Worm (Caenorhabditis elegans) whole organism, L2 larva: Measurements from ENCODE around the gene F52G3.5.

Source experiments
- F13H6.1 ChIP-seq: sonication (generic microtip); optimal IDR thresholded peaks from 2 replicates; lab custom pipeline; 2016; ENCODE audit warnings: missing genetic modification characterization, missing compliant biosample characterization
- ama-1 ChIP-seq: fragments of 150-350 bp; optimal IDR thresholded peaks from 2 replicates; lab custom pipeline; 2018; ENCODE audit warnings: inconsistent platforms
- blmp-1 ChIP-seq: sonication (generic microtip); optimal IDR thresholded peaks from 2 replicates; lab custom pipeline; 2017; ENCODE audit warnings: missing genetic modification characterization, mild to moderate bottlenecking, missing compliant biosample characterization, antibody characterized with exemption, moderate library complexity; ENCODE audit not compliant: insufficient read depth
- nhr-11 ChIP-seq: fragments of 150-350 bp; optimal IDR thresholded peaks from 2 replicates; lab custom pipeline; 2014; ENCODE audit warnings: missing biosample characterization, missing genetic modification characterization
- nhr-77 ChIP-seq: fragments of 150-350 bp; optimal IDR thresholded peaks from 2 replicates; lab custom pipeline; 2014; ENCODE audit warnings: missing biosample characterization, missing genetic modification characterization
- skn-1 ChIP-seq: sonication (generic microtip); optimal IDR thresholded peaks from 2 replicates; lab custom pipeline; 2017; ENCODE audit warnings: missing biosample characterization, missing genetic modification characterization
- unc-39 ChIP-seq: fragments of 150-350 bp; optimal IDR thresholded peaks from 2 replicates; lab custom pipeline; 2014; ENCODE audit warnings: missing biosample characterization, missing genetic modification characterization

DNA sequence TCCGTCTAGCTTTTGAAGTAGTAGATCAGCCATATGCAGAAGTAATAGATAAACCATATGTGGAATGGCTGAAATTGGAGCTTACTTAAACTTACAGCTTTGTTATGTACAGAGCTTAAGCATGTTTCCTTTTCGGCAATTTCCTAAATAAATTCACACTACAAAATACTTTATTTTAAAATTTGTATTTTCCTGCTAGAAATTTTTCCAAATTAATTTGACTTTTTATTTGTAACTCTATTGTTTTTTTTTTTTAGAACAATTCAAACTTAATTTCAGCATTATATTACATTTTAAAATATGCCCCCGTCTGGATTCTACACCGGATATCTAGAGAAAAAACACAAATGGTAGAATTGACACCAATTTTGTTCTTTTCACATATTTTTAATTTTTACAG is 37.2 kb upstream of the F52G3.5 start, which contains the start of gene F35B3.3:
- TF ChIP-seq unc-39 (no peak), nhr-11 (tag; lab: Kevin White, UChicago) (no peak), ama-1 (lab: Kevin White, UChicago) (no peak), F13H6.1 (no peak), nhr-77 (tag; lab: Kevin White, UChicago) (no peak), blmp-1 (no peak), skn-1 (tag; lab: Kevin White, UChicago) (no peak)
